Worm (Caenorhabditis elegans) whole organism, late embryonic: ENCODE measurements around the gene fbxc-43.

ENCODE experiments used
- ama-1 ChIP-seq: fragments of 150-350 bp; optimal IDR thresholded peaks from 2 replicates; lab custom pipeline; 2014
- fax-1 ChIP-seq: sonication (generic microtip); optimal IDR thresholded peaks from 2 replicates; lab custom pipeline; 2016; ENCODE audit warnings: missing genotype, missing genetic modification characterization, missing compliant biosample characterization
- fkh-10 ChIP-seq: fragments of 150-350 bp; optimal IDR thresholded peaks from 2 replicates; lab custom pipeline; 2014; ENCODE audit warnings: missing biosample characterization, missing genetic modification reagents, missing genetic modification characterization
- hlh-15 ChIP-seq: sonication (generic microtip); optimal IDR thresholded peaks from 2 replicates; lab custom pipeline; 2016; ENCODE audit warnings: missing genetic modification characterization, missing compliant biosample characterization

DNA sequence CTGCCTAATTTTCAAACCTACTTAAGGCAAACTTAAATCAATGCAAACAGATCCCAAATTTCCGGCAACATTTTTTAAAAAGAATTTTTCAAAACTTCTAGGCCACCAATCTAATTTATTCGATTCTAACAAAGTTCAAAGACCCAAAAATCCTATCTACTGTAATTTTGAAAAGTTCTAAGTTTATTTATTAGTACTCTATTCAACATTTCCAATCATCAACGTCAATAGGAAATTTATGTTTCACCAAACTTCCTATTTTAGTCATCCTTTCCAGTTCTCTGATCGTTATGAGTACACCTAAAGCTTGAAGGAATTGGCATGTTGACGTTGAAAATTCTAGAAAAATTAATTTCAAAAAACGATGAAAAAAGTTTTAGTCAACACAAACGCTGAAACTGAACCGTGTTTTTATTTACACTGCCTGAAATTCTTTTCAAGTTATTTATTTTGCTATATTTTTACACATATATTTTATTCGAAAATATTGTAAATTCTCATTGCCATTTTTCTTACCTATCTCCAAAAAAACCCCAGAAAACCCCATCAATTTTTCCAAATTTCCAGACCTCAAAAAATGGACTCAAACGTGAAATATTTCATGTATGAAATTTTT, 39.9 kb upstream of the fbxc-43 start, which contains the start of gene npr-42:
- no peak for TF ChIP-seq ama-1
- no peak for TF ChIP-seq hlh-15 (tag; lab: Kevin White, UChicago)
- no peak for TF ChIP-seq fax-1
- TF ChIP-seq fkh-10 (GFP tag; lab: Kevin White, UChicago), result no peak
